Worm (Caenorhabditis elegans): ENCODE measurements around the gene tomm-7.

tomm-7 gene

DNA sequence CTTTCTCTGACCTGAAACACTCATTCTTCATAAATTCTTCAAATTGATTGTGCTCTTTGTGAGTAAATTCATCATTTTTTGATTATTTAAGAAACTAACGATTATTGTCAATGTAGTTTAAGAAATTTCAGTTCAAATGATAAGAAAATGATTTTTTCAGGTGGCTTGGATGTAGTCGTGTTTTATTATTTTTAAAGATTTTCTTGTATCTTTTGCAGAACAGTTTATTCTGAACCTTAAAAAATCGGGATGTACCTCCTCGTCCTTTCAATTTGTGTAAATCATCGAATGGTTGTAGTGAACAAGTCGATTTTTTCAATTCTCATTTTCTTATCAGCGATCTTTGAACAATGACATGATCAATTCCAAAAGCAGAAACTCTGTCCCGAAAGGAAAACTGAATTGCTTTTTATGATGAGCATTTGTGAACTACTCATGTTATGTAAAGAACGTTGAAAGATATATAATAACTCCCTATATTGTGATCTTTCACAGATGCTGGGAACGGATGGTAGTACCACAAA is 5.9 kb downstream of the tomm-7 start, which contains the start of gene slc-17.3:
Gene slc-17.3, minus strand, starts transcription at position 51 of the 524 bp plus-strand sequence.
- TF ChIP-seq repo-1 (tag; optimal IDR thresholded peaks at IDR 0.05) (no peak), nhr-80 (tag; optimal IDR thresholded peaks at IDR 0.05) (peak; percentile 61)

DNA sequence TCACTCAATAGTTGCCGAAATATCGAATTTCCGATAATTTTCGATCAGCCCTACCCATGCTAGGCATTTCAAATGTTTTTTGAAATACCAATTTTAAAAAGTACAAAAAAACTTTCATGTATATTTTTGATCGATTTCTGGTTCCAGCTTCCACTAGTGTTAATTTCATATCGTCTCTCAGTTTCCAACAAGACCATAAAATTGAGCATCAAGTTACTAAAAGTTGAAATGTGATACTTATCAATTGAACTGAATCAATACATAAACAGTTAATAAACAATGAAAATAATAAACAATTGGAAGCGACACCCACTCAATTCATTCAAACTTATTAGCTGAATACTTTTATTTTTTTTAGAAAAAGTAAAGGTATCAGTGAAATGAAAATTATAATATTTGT is 6.8 kb downstream of the tomm-7 start, which contains the start of gene cup-4:
Gene cup-4, plus strand, starts transcription at position 301 of the 400 bp plus-strand sequence.
- TF ChIP-seq C06A6.2 (GFP tag; conservative IDR thresholded peaks at IDR 0.05) (no peak), ceh-100 (GFP tag; IDR thresholded peaks at IDR 0.05) (no peak), unc-130 (GFP tag; optimal IDR thresholded peaks at IDR 0.05) (no peak), lsl-1 (GFP tag; optimal IDR thresholded peaks at IDR 0.05) (no peak), nhr-80 (tag; optimal IDR thresholded peaks at IDR 0.05) (no peak), F57A8.1 (GFP tag; optimal IDR thresholded peaks at IDR 0.05) (no peak), ztf-26 (tag; optimal IDR thresholded peaks at IDR 0.05) (no peak), ceh-40 (GFP tag; IDR thresholded peaks at IDR 0.05) (no peak), ama-1 (optimal IDR thresholded peaks at IDR 0.05) (no peak), ama-1 (GFP tag; optimal IDR thresholded peaks at IDR 0.05) (no peak)

DNA sequence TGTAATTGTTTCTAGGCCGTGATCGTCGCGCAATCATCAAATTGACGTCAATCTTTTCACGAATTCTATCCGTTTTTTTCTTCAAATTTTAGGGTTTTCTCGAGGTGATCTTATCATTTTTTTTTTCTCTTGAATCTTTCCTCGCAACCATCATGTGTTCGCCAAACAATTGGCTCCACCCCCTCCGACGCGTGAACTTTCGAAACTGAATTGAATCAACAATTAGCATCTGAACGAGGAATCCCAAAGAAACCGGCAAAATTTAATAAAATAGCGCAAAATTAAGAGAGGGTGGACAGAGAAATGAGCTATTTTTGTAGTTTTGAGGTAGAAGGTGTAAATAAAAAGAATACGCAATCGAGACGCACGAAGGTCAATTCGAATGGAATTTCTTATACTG is 13.4 kb downstream of the tomm-7 start:
- TF ChIP-seq hlh-12 (tag; optimal IDR thresholded peaks at IDR 0.05) (no peak), ceh-79 (tag; optimal IDR thresholded peaks at IDR 0.05) (no peak), Y56A3A.18 (GFP tag; IDR thresholded peaks at IDR 0.05) (no peak), chd-7 (tag; optimal IDR thresholded peaks at IDR 0.05) (no peak), athp-1 (tag; optimal IDR thresholded peaks at IDR 0.05) (no peak), let-526 (GFP tag; IDR thresholded peaks at IDR 0.05) (no peak), T26A5.8 (tag; optimal IDR thresholded peaks at IDR 0.05) (no peak), somi-1 (GFP tag; optimal IDR thresholded peaks at IDR 0.05) (peak; percentile 5), lin-26 (GFP tag; IDR thresholded peaks at IDR 0.05) (peak; percentile 34; the same call in 1 of the 2 replicates), madf-8 (GFP tag; conservative IDR thresholded peaks at IDR 0.05) (no peak), snpc-1.1 (tag; optimal IDR thresholded peaks at IDR 0.05; ENCODE audit: insufficient read depth) (no peak), lin-40 (tag; optimal IDR thresholded peaks at IDR 0.05) (peak; percentile 31), ztf-3 (GFP tag; optimal IDR thresholded peaks at IDR 0.05) (no peak), ztf-26 (tag; optimal IDR thresholded peaks at IDR 0.05) (no peak)

DNA sequence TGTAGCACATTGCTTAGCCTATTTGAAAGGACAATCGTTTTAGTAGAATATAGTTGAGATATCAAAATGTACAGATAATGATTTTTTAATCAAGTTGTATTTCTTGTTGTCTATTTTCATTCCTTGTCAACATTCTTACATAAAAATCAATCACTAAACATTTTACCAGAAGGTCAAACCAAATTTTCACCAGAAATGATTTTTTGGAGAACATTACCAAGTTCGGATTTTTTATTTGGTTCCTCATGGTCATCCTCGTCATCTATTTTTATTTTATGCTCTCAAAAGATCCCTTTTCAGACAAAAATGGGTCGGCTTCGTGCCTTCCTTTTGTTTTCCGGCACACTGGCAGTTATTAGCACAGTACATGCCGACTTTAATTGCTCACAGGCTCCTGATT is 14.1 kb downstream of the tomm-7 start, which contains the start of gene tyr-1:
Gene tyr-1, plus strand, starts transcription at position 301 of the 400 bp plus-strand sequence.
- TF ChIP-seq lsy-27 (tag; optimal IDR thresholded peaks at IDR 0.05; ENCODE audit: borderline replicate concordance, insufficient read depth) (no peak), ekl-4 (GFP tag; IDR thresholded peaks at IDR 0.05) (no peak), lir-1 (GFP tag; conservative IDR thresholded peaks at IDR 0.05) (no peak), F37B4.10 (GFP tag; IDR thresholded peaks at IDR 0.05) (no peak), efl-1 (GFP tag; optimal IDR thresholded peaks at IDR 0.05) (no peak)

DNA sequence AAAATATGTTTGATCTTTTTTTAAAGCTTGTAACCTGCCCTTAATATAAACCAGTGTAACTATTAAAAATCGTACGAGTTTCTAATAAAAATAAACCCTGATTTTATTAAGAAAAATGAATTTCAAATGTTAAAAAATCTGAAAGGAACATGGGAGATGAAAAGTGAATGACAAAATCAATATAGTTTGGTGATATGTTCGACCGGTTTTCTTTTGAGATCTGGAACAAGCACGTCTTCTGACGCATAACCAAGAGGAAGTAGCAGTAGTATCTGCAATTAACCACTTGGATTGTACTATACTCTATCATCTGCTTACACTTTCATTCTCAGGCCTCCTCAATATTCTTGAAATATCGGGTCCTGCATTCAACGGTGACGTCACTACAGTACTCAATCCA is 17.7 kb downstream of the tomm-7 start:
- TF ChIP-seq F37B4.10 (GFP tag; IDR thresholded peaks at IDR 0.05) (no peak), nfya-2 (GFP tag; IDR thresholded peaks at IDR 0.05) (no peak), attf-5 (GFP tag; optimal IDR thresholded peaks at IDR 0.05) (no peak), pha-4 (tag; optimal IDR thresholded peaks at IDR 0.05) (no peak)
